Fruit fly (Drosophila melanogaster) whole organism, prepupa: ENCODE measurements around the gene HtrA2.
A peak's percentile ranks its signal among the peaks of the same experiment; 100 is the strongest.

Experiments used
- Blimp-1 ChIP-seq: fragments of 200-800 bp; sonication (Bioruptor generic); optimal IDR thresholded peaks from 3 replicates; lab custom pipeline; 2017; ENCODE audit warnings: missing biosample characterization, missing genetic modification characterization, mild to moderate bottlenecking, moderate library complexity, missing genetic modification reagents
- CG10631 ChIP-seq: fragments of 200-800 bp; sonication (Bioruptor generic); optimal IDR thresholded peaks from 2 replicates; lab custom pipeline; 2016; ENCODE audit warnings: missing biosample characterization, missing genetic modification characterization
- CG10669 ChIP-seq: fragments of 200-800 bp; sonication (Bioruptor generic); optimal IDR thresholded peaks from 3 replicates; lab custom pipeline; 2018; ENCODE audit warnings: missing biosample characterization, mild to moderate bottlenecking, missing genetic modification characterization, moderate library complexity
- CG11294 ChIP-seq: fragments of 200-800 bp; sonication (Bioruptor generic); IDR thresholded peaks from 2 replicates; pipeline ENCODE4 v1.3.6; 2022; ENCODE audit warnings: missing biosample characterization, missing genetic modification characterization
- CG11762 ChIP-seq: fragments of 200-800 bp; sonication (Bioruptor generic); optimal IDR thresholded peaks from 3 replicates; lab custom pipeline; 2016; ENCODE audit warnings: missing biosample characterization, missing genetic modification characterization; ENCODE audit not compliant: insufficient read depth
- CG11902 ChIP-seq: fragments of 200-800 bp; sonication (Bioruptor generic); optimal IDR thresholded peaks from 3 replicates; lab custom pipeline; 2016; ENCODE audit warnings: missing biosample characterization, missing genetic modification characterization
- CG15336 ChIP-seq: fragments of 200-800 bp; sonication (Bioruptor generic); IDR thresholded peaks from 2 replicates; pipeline ENCODE4 v1.3.6; 2022; ENCODE audit warnings: missing biosample characterization, missing genetic modification characterization
- CG16779 ChIP-seq: fragments of 200-800 bp; sonication (Bioruptor generic); optimal IDR thresholded peaks from 3 replicates; lab custom pipeline; 2017; ENCODE audit warnings: missing biosample characterization, mild to moderate bottlenecking, missing genetic modification characterization
- CG3032 ChIP-seq: fragments of 200-800 bp; optimal IDR thresholded peaks from 2 replicates; lab custom pipeline; 2019; ENCODE audit warnings: missing biosample characterization, mild to moderate bottlenecking, missing genetic modification characterization, moderate library complexity
- CG31627 ChIP-seq: fragments of 200-800 bp; sonication (Bioruptor generic); optimal IDR thresholded peaks from 3 replicates; lab custom pipeline; 2016; ENCODE audit warnings: missing biosample characterization, missing genetic modification characterization
- CG32006 ChIP-seq: fragments of 200-800 bp; sonication (Bioruptor generic); optimal IDR thresholded peaks from 3 replicates; lab custom pipeline; 2017; ENCODE audit warnings: missing biosample characterization, mild to moderate bottlenecking, missing genetic modification characterization
- CG34406 ChIP-seq: fragments of 200-800 bp; sonication (Bioruptor generic); optimal IDR thresholded peaks from 3 replicates; lab custom pipeline; 2016; ENCODE audit warnings: missing biosample characterization, missing genetic modification characterization
- CG3919 ChIP-seq: fragments of 200-800 bp; sonication (Bioruptor generic); optimal IDR thresholded peaks from 3 replicates; lab custom pipeline; 2016; ENCODE audit warnings: missing biosample characterization, missing genetic modification characterization
- CG4318 ChIP-seq: fragments of 200-800 bp; sonication (Bioruptor generic); optimal IDR thresholded peaks from 3 replicates; lab custom pipeline; 2017; ENCODE audit warnings: missing biosample characterization, mild to moderate bottlenecking, missing genetic modification characterization
- CG6276 ChIP-seq: fragments of 200-800 bp; sonication (Bioruptor generic); optimal IDR thresholded peaks from 2 replicates; lab custom pipeline; 2017; ENCODE audit warnings: missing biosample characterization, mild to moderate bottlenecking, missing genetic modification characterization
- CG6808 ChIP-seq: fragments of 200-800 bp; sonication (Bioruptor generic); optimal IDR thresholded peaks from 3 replicates; lab custom pipeline; 2017; ENCODE audit warnings: missing biosample characterization, missing genetic modification characterization, mild to moderate bottlenecking, moderate library complexity, missing genetic modification reagents
- CG6854 ChIP-seq: fragments of 200-800 bp; sonication (Bioruptor generic); optimal IDR thresholded peaks from 2 replicates; lab custom pipeline; 2017; ENCODE audit warnings: missing biosample characterization, mild to moderate bottlenecking, missing genetic modification characterization
- CG8119 ChIP-seq: fragments of 200-800 bp; sonication (Bioruptor generic); IDR thresholded peaks from 3 replicates; pipeline ENCODE4 v1.3.6; 2022; ENCODE audit warnings: missing biosample characterization, missing genetic modification characterization
- CG8632 ChIP-seq: fragments of 200-800 bp; sonication (Bioruptor generic); optimal IDR thresholded peaks from 3 replicates; lab custom pipeline; 2016; ENCODE audit warnings: missing biosample characterization, missing genetic modification characterization
- CG9139 ChIP-seq: fragments of 200-800 bp; sonication (Bioruptor generic); optimal IDR thresholded peaks from 3 replicates; lab custom pipeline; 2017; ENCODE audit warnings: missing biosample characterization, mild to moderate bottlenecking, missing genetic modification characterization
- Eip93F ChIP-seq: fragments of 200-800 bp; sonication (Bioruptor generic); optimal IDR thresholded peaks from 2 replicates; lab custom pipeline; 2016; ENCODE audit warnings: missing biosample characterization, mild to moderate bottlenecking, missing genetic modification characterization
- Ets21C ChIP-seq: fragments of 200-800 bp; sonication (Bioruptor generic); optimal IDR thresholded peaks from 3 replicates; lab custom pipeline; 2016; ENCODE audit warnings: missing biosample characterization, missing genetic modification characterization
- Gug ChIP-seq: fragments of 200-800 bp; sonication (Bioruptor generic); IDR thresholded peaks from 2 replicates; pipeline ENCODE4 v1.3.6; 2022; ENCODE audit warnings: missing biosample characterization, missing genetic modification characterization
- Hr38 ChIP-seq: sonication (Bioruptor generic); optimal IDR thresholded peaks from 2 replicates; lab custom pipeline; 2016; ENCODE audit warnings: missing biosample characterization, missing genetic modification characterization
- Hr4 ChIP-seq: fragments of 200-800 bp; sonication (Bioruptor generic); optimal IDR thresholded peaks from 3 replicates; lab custom pipeline; 2016; ENCODE audit warnings: missing biosample characterization, missing genetic modification characterization
- Lpt ChIP-seq: fragments of 200-800 bp; sonication (Bioruptor generic); optimal IDR thresholded peaks from 3 replicates; lab custom pipeline; 2016; ENCODE audit warnings: missing biosample characterization, missing genetic modification characterization
- OdsH ChIP-seq: fragments of 200-800 bp; sonication (Bioruptor generic); optimal IDR thresholded peaks from 3 replicates; lab custom pipeline; 2016; ENCODE audit warnings: missing biosample characterization, missing genetic modification characterization
- Smox ChIP-seq: fragments of 200-800 bp; sonication (Bioruptor generic); optimal IDR thresholded peaks from 3 replicates; lab custom pipeline; 2016; ENCODE audit warnings: missing biosample characterization, missing genetic modification characterization
- Sox14 ChIP-seq: fragments of 200-800 bp; sonication (Bioruptor generic); optimal IDR thresholded peaks from 3 replicates; lab custom pipeline; 2016; ENCODE audit warnings: missing biosample characterization, missing genetic modification characterization
- Sox15 ChIP-seq: fragments of 200-800 bp; sonication (Bioruptor generic); optimal IDR thresholded peaks from 3 replicates; lab custom pipeline; 2016; ENCODE audit warnings: missing biosample characterization, missing genetic modification characterization
- achi ChIP-seq: fragments of 200-800 bp; sonication (Bioruptor generic); optimal IDR thresholded peaks from 3 replicates; lab custom pipeline; 2016; ENCODE audit warnings: missing biosample characterization, missing genetic modification characterization
- acj6 ChIP-seq: fragments of 200-800 bp; sonication (Bioruptor generic); optimal IDR thresholded peaks from 3 replicates; lab custom pipeline; 2016; ENCODE audit warnings: missing biosample characterization, missing genetic modification characterization
- cyc ChIP-seq: fragments of 200-800 bp; sonication (Bioruptor generic); optimal IDR thresholded peaks from 3 replicates; lab custom pipeline; 2016; ENCODE audit warnings: missing biosample characterization, missing genetic modification characterization
- dac ChIP-seq: fragments of 200-800 bp; sonication (Bioruptor generic); optimal IDR thresholded peaks from 2 replicates; lab custom pipeline; 2017; ENCODE audit warnings: missing biosample characterization, mild to moderate bottlenecking, missing genetic modification characterization
- dsx ChIP-seq: fragments of 200-800 bp; optimal IDR thresholded peaks from 3 replicates; lab custom pipeline; 2019; ENCODE audit warnings: missing biosample characterization, mild to moderate bottlenecking, missing genetic modification characterization, moderate library complexity; ENCODE audit not compliant: poor library complexity, severe bottlenecking
- eg ChIP-seq: fragments of 200-800 bp; sonication (Bioruptor generic); IDR thresholded peaks from 3 replicates; pipeline ENCODE4 v1.3.6; 2022; ENCODE audit warnings: missing biosample characterization, missing genetic modification characterization
- esn ChIP-seq: fragments of 200-800 bp; sonication (Bioruptor generic); optimal IDR thresholded peaks from 2 replicates; lab custom pipeline; 2016; ENCODE audit warnings: missing biosample characterization, mild to moderate bottlenecking, missing genetic modification characterization, moderate library complexity
- fd85E ChIP-seq: fragments of 200-800 bp; sonication (Bioruptor generic); optimal IDR thresholded peaks from 3 replicates; lab custom pipeline; 2016; ENCODE audit warnings: missing biosample characterization, missing genetic modification characterization
- fkh ChIP-seq: fragments of 200-800 bp; sonication (Bioruptor generic); optimal IDR thresholded peaks from 3 replicates; lab custom pipeline; 2017; ENCODE audit warnings: missing biosample characterization, mild to moderate bottlenecking, missing genetic modification characterization, moderate library complexity
- net ChIP-seq: fragments of 200-800 bp; sonication (Bioruptor generic); optimal IDR thresholded peaks from 3 replicates; lab custom pipeline; 2016; ENCODE audit warnings: missing biosample characterization, missing genetic modification characterization
- pdm3 ChIP-seq: fragments of 200-800 bp; sonication (Bioruptor generic); optimal IDR thresholded peaks from 3 replicates; lab custom pipeline; 2016; ENCODE audit warnings: missing biosample characterization, missing genetic modification characterization
- salr ChIP-seq, 2 experiments: fragments of 200-800 bp; sonication (Bioruptor generic); optimal IDR thresholded peaks; 3 replicates each; lab custom pipeline; 2016 to 2018; ENCODE audit warnings: missing biosample characterization in 2 of 2, missing genetic modification characterization in 2 of 2, mild to moderate bottlenecking in 1 of 2
- ss ChIP-seq, 2 experiments: fragments of 200-800 bp; sonication (Bioruptor generic); optimal IDR thresholded peaks; 2 replicates in 1 of 2; 3 replicates in 1 of 2; lab custom pipeline; 2017 to 2018; ENCODE audit warnings: mild to moderate bottlenecking in 2 of 2, missing biosample characterization in 2 of 2, missing genetic modification characterization in 2 of 2, moderate library complexity in 1 of 2
- svp ChIP-seq: fragments of 200-800 bp; sonication (Bioruptor generic); peaks from one replicate; lab custom pipeline; 2016; ENCODE audit warnings: missing biosample characterization, missing genetic modification characterization
- topi ChIP-seq: fragments of 200-800 bp; sonication (Bioruptor generic); optimal IDR thresholded peaks from 3 replicates; lab custom pipeline; 2016; ENCODE audit warnings: missing biosample characterization, missing genetic modification characterization
- vri ChIP-seq: fragments of 200-800 bp; sonication (Bioruptor generic); optimal IDR thresholded peaks from 3 replicates; lab custom pipeline; 2016; ENCODE audit warnings: missing biosample characterization, mild to moderate bottlenecking, missing genetic modification characterization

HtrA2 gene

DNA sequence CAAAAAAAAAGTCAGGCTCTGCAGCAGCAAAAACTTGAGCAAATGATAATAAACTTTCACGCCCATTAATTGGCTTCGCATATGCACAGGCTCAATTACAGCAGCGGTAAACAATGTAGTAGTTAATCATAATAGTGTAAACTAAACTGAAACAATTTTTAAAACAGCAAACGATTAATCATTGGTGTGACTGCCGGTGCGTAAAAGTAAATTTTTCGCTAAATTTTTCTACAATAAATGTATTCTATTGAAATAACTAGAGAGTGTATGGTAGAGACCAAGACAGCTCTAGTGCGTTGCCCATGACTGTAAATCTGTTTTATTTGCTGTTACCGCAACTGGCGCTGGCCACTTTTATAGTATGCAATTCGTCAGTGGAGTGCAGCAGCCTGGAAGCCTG, 13.4 kb downstream of the HtrA2 start (continued):
- TF ChIP-seq CG6276 (GFP tag; lab: Kevin White, UChicago) (peak; percentile 75), Smox (GFP tag; lab: Kevin White, UChicago) (peak; percentile 55), Hr38 (GFP tag; lab: Kevin White, UChicago) (no peak), CG3919 (GFP tag; lab: Kevin White, UChicago) (peak; percentile 59), fkh (no peak), acj6 (GFP tag; lab: Kevin White, UChicago) (peak; percentile 79), cyc (peak; percentile 1), CG11294 (no peak), CG31627 (GFP tag; lab: Kevin White, UChicago) (peak; percentile 54), net (peak; percentile 75), CG10669 (GFP tag; lab: Kevin White, UChicago) (peak; percentile 54), CG15336 (GFP tag; lab: Robert Waterston, UW) (peak; percentile 84), achi (GFP tag; lab: Kevin White, UChicago) (peak; percentile 74), CG3032 (tag; lab: Kevin White, UChicago) (peak; percentile 59), CG11762 (peak; percentile 50), CG4318 (GFP tag; lab: Kevin White, UChicago) (peak; percentile 61), fd85E (GFP tag; lab: Kevin White, UChicago) (no peak), CG10631 (GFP tag; lab: Kevin White, UChicago) (peak; percentile 57), dac (GFP tag; lab: Kevin White, UChicago) (peak; percentile 54), CG6808 (GFP tag; lab: Kevin White, UChicago) (peak; percentile 33), CG11902 (GFP tag; lab: Kevin White, UChicago) (peak; percentile 42), dsx (GFP tag; lab: Kevin White, UChicago) (peak; percentile 53), CG8632 (GFP tag; lab: Kevin White, UChicago) (peak; percentile 78), CG6854 (GFP tag; lab: Kevin White, UChicago) (no peak), CG16779 (tag; lab: Kevin White, UChicago) (peak; percentile 48), Sox15 (GFP tag; lab: Kevin White, UChicago) (peak; percentile 61), Gug (GFP tag; lab: Robert Waterston, UW) (no peak), vri (no peak), CG9139 (GFP tag; lab: Kevin White, UChicago) (no peak), topi (GFP tag; lab: Kevin White, UChicago) (peak; percentile 44), Sox14 (GFP tag; lab: Kevin White, UChicago) (peak; percentile 59), Ets21C (peak; percentile 41), salr (GFP tag; optimal IDR thresholded peaks at IDR 0.05; lab: Kevin White, UChicago) (peak in 1 of 2 experiments; percentile 36), OdsH (GFP tag; lab: Kevin White, UChicago) (peak; percentile 78), eg (GFP tag; lab: Robert Waterston, UW) (peak; percentile 78), Lpt (GFP tag; lab: Kevin White, UChicago) (peak; percentile 11), pdm3 (GFP tag; lab: Kevin White, UChicago) (peak; percentile 80), CG32006 (GFP tag; lab: Kevin White, UChicago) (peak; percentile 82)

DNA sequence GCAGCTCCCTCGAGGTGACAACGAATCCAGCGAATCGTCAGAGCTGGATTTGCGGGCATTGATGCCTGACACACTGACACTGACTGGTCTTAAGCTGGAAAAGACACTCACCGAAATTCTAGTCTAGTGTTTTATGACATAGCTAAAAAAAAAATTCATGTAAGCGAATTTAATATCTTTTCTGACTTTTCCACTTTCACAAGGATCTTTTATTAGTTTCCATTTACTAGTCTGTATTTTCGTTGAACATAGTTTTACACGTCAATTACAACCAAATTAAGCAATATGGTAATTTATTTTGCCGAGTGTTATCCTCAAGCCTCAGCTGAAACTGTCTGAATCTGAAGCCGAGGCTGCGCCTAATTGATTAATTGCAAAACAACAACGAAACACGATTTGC, 15.1 kb downstream of the HtrA2 start:
- TF ChIP-seq CG8632 (GFP tag; lab: Kevin White, UChicago) (no peak), Sox15 (GFP tag; lab: Kevin White, UChicago) (no peak), CG10631 (GFP tag; lab: Kevin White, UChicago) (no peak), fd85E (GFP tag; lab: Kevin White, UChicago) (no peak), salr (GFP tag; optimal IDR thresholded peaks at IDR 0.05; lab: Kevin White, UChicago) (no peak), CG34406 (peak; percentile 36), svp (peak; percentile 76), CG3032 (tag; lab: Kevin White, UChicago) (no peak), CG6854 (GFP tag; lab: Kevin White, UChicago) (no peak), CG6276 (GFP tag; lab: Kevin White, UChicago) (no peak), ss (GFP tag; optimal IDR thresholded peaks at IDR 0.05; lab: Kevin White, UChicago) (no peak), Blimp-1 (no peak), fkh (no peak), Eip93F (GFP tag; lab: Kevin White, UChicago) (no peak), achi (GFP tag; lab: Kevin White, UChicago) (peak; percentile 15), Gug (GFP tag; lab: Robert Waterston, UW) (no peak), CG4318 (GFP tag; lab: Kevin White, UChicago) (no peak), Hr38 (GFP tag; lab: Kevin White, UChicago) (no peak), eg (GFP tag; lab: Robert Waterston, UW) (0 out of 3 replicates have a peak, but pooled peaks have one; percentile 27), CG10669 (GFP tag; lab: Kevin White, UChicago) (peak; percentile 27), CG8119 (GFP tag; lab: Robert Waterston, UW) (no peak), net (peak; percentile 3), CG11294 (no peak), Hr4 (GFP tag; lab: Kevin White, UChicago) (peak; percentile 15), Sox14 (GFP tag; lab: Kevin White, UChicago) (peak; percentile 16), cyc (peak; percentile 26), CG11902 (GFP tag; lab: Kevin White, UChicago) (no peak), CG16779 (tag; lab: Kevin White, UChicago) (no peak), CG6808 (GFP tag; lab: Kevin White, UChicago) (no peak), esn (GFP tag; lab: Kevin White, UChicago) (peak; percentile 51)
